Worm (Caenorhabditis elegans): ENCODE data around the gene F53B3.3.

ce11 chrX:2902854-2903253 lies 31.9 kb upstream of the F53B3.3 start:
- TF ChIP-seq dpl-1 (GFP tag; optimal IDR thresholded peaks at IDR 0.05) (no peak), egl-18 (GFP tag; IDR thresholded peaks at IDR 0.05) (no peak), zfh-2 (GFP tag; conservative IDR thresholded peaks at IDR 0.05) (no peak), gei-17 (GFP tag; optimal IDR thresholded peaks at IDR 0.05) (no peak), nhr-120 (GFP tag; IDR thresholded peaks at IDR 0.05) (no peak), madf-8 (GFP tag; conservative IDR thresholded peaks at IDR 0.05) (no peak), ztf-25 (GFP tag; IDR thresholded peaks at IDR 0.05) (no peak), pha-4 (tag; optimal IDR thresholded peaks at IDR 0.05) (no peak), madf-6 (GFP tag; IDR thresholded peaks at IDR 0.05) (no peak), K11D2.4 (GFP tag; IDR thresholded peaks at IDR 0.05) (no peak), chd-7 (tag; optimal IDR thresholded peaks at IDR 0.05) (no peak), C17E4.6 (GFP tag; IDR thresholded peaks at IDR 0.05) (no peak), rcor-1 (GFP tag; IDR thresholded peaks at IDR 0.05) (no peak), D2030.7 (GFP tag; IDR thresholded peaks at IDR 0.05) (no peak)

All from whole organism, young adult.